Fruit fly (Drosophila melanogaster): Measurements from ENCODE around the gene GNBP1.

GNBP1 gene

dm6 chr3L:18675363-18675866, at the start of gene GNBP1, which contains the start of gene GNBP2:
GNBP1 (plus strand) TSS chr3L:18675800.
GNBP2 (minus strand) TSS chr3L:18675413.
- TF ChIP-seq CG17801 (GFP tag; optimal IDR thresholded peaks at IDR 0.05; ENCODE audit: partially characterized antibody) = peak; percentile 40

dm6 chr3L:18626451-18627079, 49.0 kb upstream of the GNBP1 start:
- TF ChIP-seq CG17801 (GFP tag; optimal IDR thresholded peaks at IDR 0.05; ENCODE audit: partially characterized antibody) = no peak

- TF ChIP-seq CG17801 (GFP tag; optimal IDR thresholded peaks at IDR 0.05; ENCODE audit: partially characterized antibody) = no peak
Measured at dm6 chr3L:18627657-18628455, 47.7 kb upstream of the GNBP1 start.

DNA sequence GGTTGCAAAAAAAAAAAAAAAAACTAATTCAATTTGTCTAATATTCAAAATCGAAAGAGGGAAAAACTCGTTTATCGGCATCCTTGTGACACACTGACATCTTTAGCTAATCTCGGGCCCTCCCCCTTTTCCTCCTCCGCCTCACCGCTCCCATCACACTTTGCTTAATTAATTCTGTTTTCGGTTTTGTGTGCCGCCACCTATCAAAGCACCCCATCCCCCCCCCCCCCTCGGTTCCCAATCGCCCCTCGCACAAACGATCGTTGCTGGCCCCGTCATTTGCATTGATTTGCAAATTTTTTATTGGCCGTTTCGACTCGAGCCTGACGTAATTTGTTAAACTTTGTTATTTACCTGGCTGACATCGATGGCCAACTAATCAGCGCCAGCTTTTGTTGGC, 47.1 kb upstream of the GNBP1 start:
- no peak for TF ChIP-seq CG17801 (GFP tag; optimal IDR thresholded peaks at IDR 0.05; ENCODE audit: partially characterized antibody)

dm6 chr3L:18629874-18630273, 45.7 kb upstream of the GNBP1 start:
- no peak for TF ChIP-seq CG17801 (GFP tag; optimal IDR thresholded peaks at IDR 0.05; ENCODE audit: partially characterized antibody)

DNA sequence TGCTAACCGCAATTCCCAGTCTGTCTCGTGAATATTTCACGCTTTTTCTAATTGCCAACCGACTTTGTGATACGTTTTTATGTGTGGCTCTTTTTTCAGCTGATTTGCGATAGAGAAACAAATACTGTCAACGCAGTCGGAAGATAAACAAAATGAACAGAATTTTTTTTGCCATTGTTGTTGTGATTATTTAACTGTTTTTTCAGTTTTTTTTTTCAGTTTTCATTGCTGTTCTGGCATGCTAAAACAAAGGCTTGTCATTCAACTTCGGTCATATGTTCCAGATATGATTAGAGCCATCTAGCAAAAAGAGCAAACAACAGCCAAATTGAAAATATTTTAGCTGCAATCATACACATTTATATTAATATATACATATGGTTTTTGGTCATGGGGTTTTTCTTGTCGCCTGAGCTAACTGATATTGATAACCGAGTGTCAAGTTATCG, 43.4 kb upstream of the GNBP1 start:
- TF ChIP-seq CG17801 (GFP tag; optimal IDR thresholded peaks at IDR 0.05; ENCODE audit: partially characterized antibody) = no peak

- TF ChIP-seq CG17801 (GFP tag; optimal IDR thresholded peaks at IDR 0.05; ENCODE audit: partially characterized antibody) = no peak
Measured at dm6 chr3L:18633084-18633483, 42.5 kb upstream of the GNBP1 start.

DNA sequence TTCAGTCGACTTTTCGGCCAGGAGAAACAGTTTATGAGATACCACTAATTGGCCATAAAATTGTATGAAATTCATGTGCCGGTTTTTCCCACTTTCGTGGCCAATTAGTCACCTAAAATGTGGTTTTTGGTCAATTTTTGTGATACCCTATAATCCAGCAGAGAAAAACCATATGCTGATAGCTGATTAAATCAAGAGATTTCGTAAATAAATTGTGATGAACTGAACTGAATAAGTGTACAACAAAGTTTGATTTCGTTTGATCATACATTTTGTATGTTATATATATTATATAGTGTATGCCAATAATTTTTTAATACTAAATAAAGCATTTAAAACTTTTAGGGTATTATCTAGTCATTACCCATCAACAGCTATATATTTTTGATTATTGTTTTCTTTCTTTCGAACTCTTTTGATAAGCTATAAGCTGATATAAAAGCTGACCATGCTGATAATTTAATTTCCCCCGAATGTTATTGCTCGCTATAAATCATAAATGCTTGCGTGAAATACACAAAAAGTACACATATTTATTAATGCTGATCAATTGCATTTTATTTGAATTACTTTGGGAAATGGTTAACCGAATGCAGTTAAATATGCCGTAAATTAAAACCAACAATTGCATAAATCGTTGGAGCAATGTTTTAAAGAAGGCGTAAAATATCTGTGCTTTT, 40.7 kb upstream of the GNBP1 start:
- peak; percentile 60 for TF ChIP-seq CG17801 (GFP tag; optimal IDR thresholded peaks at IDR 0.05; ENCODE audit: partially characterized antibody)

dm6 chr3L:18636782-18637181, 38.8 kb upstream of the GNBP1 start:
- TF ChIP-seq CG17801 (GFP tag; optimal IDR thresholded peaks at IDR 0.05; ENCODE audit: partially characterized antibody) = no peak

dm6 chr3L:18637348-18637747, 38.3 kb upstream of the GNBP1 start:
- no peak for TF ChIP-seq CG17801 (GFP tag; optimal IDR thresholded peaks at IDR 0.05; ENCODE audit: partially characterized antibody)

DNA sequence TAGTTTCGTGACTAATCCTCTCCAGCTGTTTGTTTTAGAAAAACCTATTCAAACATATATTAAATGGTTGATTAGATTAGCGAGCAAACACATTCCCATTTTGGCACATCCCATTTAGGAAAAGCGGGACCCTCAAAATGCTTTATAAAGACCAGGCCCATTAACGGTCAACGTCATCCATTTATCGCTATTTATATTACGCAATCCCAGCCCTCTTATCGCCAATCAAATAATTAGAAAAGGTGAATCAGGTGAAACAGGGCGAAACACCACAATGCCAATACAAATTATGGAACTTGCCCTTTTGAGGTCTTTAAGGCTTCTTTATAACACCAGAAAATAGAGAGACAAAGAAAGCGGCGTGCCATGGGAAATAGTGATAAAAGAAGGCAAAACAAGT, 37.6 kb upstream of the GNBP1 start:
- TF ChIP-seq CG17801 (GFP tag; optimal IDR thresholded peaks at IDR 0.05; ENCODE audit: partially characterized antibody) = no peak

DNA sequence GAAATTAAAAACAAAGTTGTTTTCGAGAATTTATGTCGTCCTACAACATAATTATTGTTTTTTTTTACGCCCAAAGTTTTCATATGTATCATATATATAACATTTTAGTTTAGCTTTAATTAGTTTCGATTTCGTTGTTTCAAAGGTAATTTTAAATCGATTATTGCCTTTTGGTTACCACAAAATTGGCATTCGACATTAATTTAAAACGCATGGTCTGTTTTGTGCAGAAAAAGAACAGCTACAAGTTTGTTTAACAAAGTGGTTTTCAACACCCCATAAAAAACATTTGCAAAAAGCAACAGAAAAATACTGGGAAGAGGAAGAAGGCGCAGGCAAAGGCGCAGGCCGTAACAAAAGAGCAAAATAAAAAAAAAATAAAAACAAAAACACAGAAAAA, 37.1 kb upstream of the GNBP1 start:
- no peak for TF ChIP-seq CG17801 (GFP tag; optimal IDR thresholded peaks at IDR 0.05; ENCODE audit: partially characterized antibody)

DNA sequence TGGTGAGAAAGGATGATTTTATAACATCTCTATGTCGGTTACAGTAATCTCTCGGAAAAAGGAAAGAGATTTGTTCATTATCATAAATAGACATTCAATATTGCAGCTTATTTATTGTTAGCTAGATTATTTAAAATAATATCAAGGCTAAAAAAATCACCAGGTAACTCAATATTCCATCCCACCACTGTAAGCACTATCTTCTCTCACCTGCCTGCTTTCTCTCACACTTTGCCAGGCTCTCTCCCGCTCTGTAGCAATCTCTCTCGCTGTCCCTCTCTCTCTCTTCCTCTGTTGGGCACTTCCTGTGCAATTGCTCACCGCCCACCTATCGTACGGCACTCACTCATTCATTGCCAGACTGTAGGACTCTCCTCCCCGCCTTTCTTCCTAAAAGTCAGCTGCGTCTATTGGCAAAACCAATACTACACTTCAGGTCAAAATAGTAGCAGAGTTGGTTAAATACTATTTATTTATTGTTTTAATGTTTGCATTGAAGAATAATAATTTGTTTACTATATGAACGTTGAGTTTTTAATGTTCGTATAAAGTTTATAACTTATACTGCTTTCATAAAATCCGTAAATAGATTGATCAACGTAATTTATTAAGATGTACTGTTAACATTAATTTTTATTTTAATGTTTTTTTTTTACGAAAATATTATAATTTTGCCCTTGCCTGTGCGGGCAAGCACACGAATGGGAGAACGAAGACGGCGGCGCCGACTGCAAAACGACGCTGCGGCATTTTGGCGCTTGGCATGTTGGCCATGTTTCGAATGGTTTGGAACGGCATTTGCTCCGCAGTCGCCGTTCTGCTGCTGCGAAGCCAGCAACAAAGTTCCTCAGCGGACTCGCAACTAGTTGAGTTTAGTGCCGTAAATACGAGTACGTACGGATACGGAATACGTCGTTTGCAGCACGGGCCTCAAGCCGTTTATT, 34.7 kb upstream of the GNBP1 start:
- peak; percentile 38 for TF ChIP-seq CG17801 (GFP tag; optimal IDR thresholded peaks at IDR 0.05; ENCODE audit: partially characterized antibody)

- no peak for TF ChIP-seq CG17801 (GFP tag; optimal IDR thresholded peaks at IDR 0.05; ENCODE audit: partially characterized antibody)
Measured at dm6 chr3L:18643222-18643621, 32.4 kb upstream of the GNBP1 start.
